Worm (Caenorhabditis elegans) whole organism, L4 larva: ENCODE measurements around the gene F55C9.5.
"Not testable (repeated sequence)": the region's sequence is repeated elsewhere in the genome, so short reads cannot be mapped to it uniquely, and the experiment has no call there.

Experiments
- T20F7.1 ChIP-seq: fragments of 200-800 bp; sonication (Bioruptor generic); optimal IDR thresholded peaks from 2 replicates; lab custom pipeline; 2018; ENCODE audit warnings: mild to moderate bottlenecking, missing genetic modification characterization, missing compliant biosample characterization
- Y75B8A.6 ChIP-seq: fragments of 200-800 bp; sonication (Bioruptor generic); IDR thresholded peaks from 2 replicates; pipeline ENCODE4 v1.3.6; 2022; ENCODE audit warnings: missing genetic modification reagents, missing genetic modification characterization, missing compliant biosample characterization
- ZK546.5 ChIP-seq, 2 experiments: sonication (generic microtip); optimal IDR thresholded peaks; 2 replicates each; lab custom pipeline; 2017; ENCODE audit warnings: missing biosample characterization in 2 of 2, missing genetic modification characterization in 2 of 2
- ceh-82 ChIP-seq: sonication (generic microtip); optimal IDR thresholded peaks from 2 replicates; lab custom pipeline; 2017; ENCODE audit warnings: missing biosample characterization, missing genetic modification characterization
- nhr-76 ChIP-seq: fragments of 150-350 bp; optimal IDR thresholded peaks from 2 replicates; lab custom pipeline; 2014; ENCODE audit warnings: missing biosample characterization, missing genetic modification characterization
- pha-4 ChIP-seq, 2 experiments: fragments of 150-350 bp in 1 of 2; fragments of 200-800 bp in 1 of 2; sonication (Bioruptor generic) in 1 of 2; IDR thresholded peaks in 1 of 2; optimal IDR thresholded peaks in 1 of 2; 2 replicates each; pipeline versions ENCODE4 v1.3.6 to Lab custom; 2014 to 2022; ENCODE audit warnings: missing genetic modification characterization in 2 of 2, missing genetic modification reagents in 2 of 2, missing biosample characterization in 1 of 2, missing compliant biosample characterization in 1 of 2
- tag-97 ChIP-seq: fragments of 200-800 bp; sonication (Bioruptor generic); IDR thresholded peaks from 2 replicates; pipeline ENCODE4 v1.3.6; 2022; ENCODE audit warnings: missing genetic modification characterization, missing compliant biosample characterization
- unc-39 ChIP-seq: sonication (generic microtip); optimal IDR thresholded peaks from 2 replicates; lab custom pipeline; 2017; ENCODE audit warnings: missing biosample characterization, missing genetic modification characterization

ce11 chrV:19264148-19264547, 28.8 kb downstream of the F55C9.5 start, which contains the start of gene F21D9.1:
- TF ChIP-seq nhr-76; Y75B8A.6; pha-4 (GFP tag; IDR thresholded peaks at IDR 0.05; lab: Robert Waterston, UW); pha-4 (tag; optimal IDR thresholded peaks at IDR 0.05; lab: Kevin White, UChicago); tag-97 (GFP tag; lab: Robert Waterston, UW); unc-39 (tag; lab: Kevin White, UChicago); T20F7.1 (GFP tag; lab: Kevin White, UChicago); ZK546.5 (tag; optimal IDR thresholded peaks at IDR 0.05; lab: Kevin White, UChicago); ceh-82 (tag; lab: Kevin White, UChicago): not testable (repeated sequence)
